Fruit fly (Drosophila melanogaster) whole organism, embryonic: ENCODE data around the gene CG17930.
A peak's percentile ranks its signal among the peaks of the same experiment; 100 is the strongest.

Source experiments
- Aef1 ChIP-seq: fragments of 200-800 bp; sonication (Bioruptor generic); IDR thresholded peaks from 3 replicates; pipeline ENCODE4 v1.3.6; 2022; ENCODE audit warnings: missing biosample characterization, missing genetic modification characterization
- B-H2 ChIP-seq: fragments of 200-800 bp; sonication (Bioruptor generic); optimal IDR thresholded peaks from 2 replicates; lab custom pipeline; 2018; ENCODE audit warnings: missing biosample characterization, mild to moderate bottlenecking, missing genetic modification characterization
- BEAF-32 ChIP-seq: fragments of 200-800 bp; sonication (Bioruptor generic); optimal IDR thresholded peaks from 3 replicates; lab custom pipeline; 2017; ENCODE audit warnings: missing biosample characterization, missing genetic modification characterization, mild to moderate bottlenecking, moderate library complexity, missing genetic modification reagents
- CG10147 ChIP-seq: fragments of 200-800 bp; sonication (Bioruptor generic); optimal IDR thresholded peaks from 2 replicates; lab custom pipeline; 2019; ENCODE audit warnings: missing biosample characterization, mild to moderate bottlenecking, missing genetic modification characterization, moderate library complexity
- CG10462 ChIP-seq: fragments of 200-800 bp; sonication (Bioruptor generic); optimal IDR thresholded peaks from 2 replicates; lab custom pipeline; 2016; ENCODE audit warnings: missing biosample characterization, missing genetic modification characterization
- CG11085 ChIP-seq: fragments of 200-800 bp; sonication (Bioruptor generic); IDR thresholded peaks from 2 replicates; pipeline ENCODE4 v1.3.6; 2022; ENCODE audit warnings: missing biosample characterization, missing genetic modification characterization
- CG12219 ChIP-seq: fragments of 200-800 bp; sonication (Bioruptor generic); optimal IDR thresholded peaks from 3 replicates; lab custom pipeline; 2018; ENCODE audit warnings: missing biosample characterization, mild to moderate bottlenecking, missing genetic modification characterization
- CG12391 ChIP-seq: fragments of 200-800 bp; sonication (Bioruptor generic); optimal IDR thresholded peaks from 3 replicates; lab custom pipeline; 2018; ENCODE audit warnings: missing biosample characterization, mild to moderate bottlenecking, missing genetic modification characterization, moderate library complexity
- CG16813 ChIP-seq: fragments of 200-800 bp; sonication (Bioruptor generic); IDR thresholded peaks from 3 replicates; pipeline ENCODE4 v1.3.6; 2022; ENCODE audit warnings: missing biosample characterization, missing genetic modification characterization; ENCODE audit not compliant: partially characterized antibody
- CG17568 ChIP-seq: fragments of 200-800 bp; sonication (Bioruptor generic); optimal IDR thresholded peaks from 2 replicates; lab custom pipeline; 2018; ENCODE audit warnings: missing biosample characterization, mild to moderate bottlenecking, missing genetic modification characterization, moderate library complexity
- CG1792 ChIP-seq: fragments of 200-800 bp; sonication (Bioruptor generic); optimal IDR thresholded peaks from 2 replicates; lab custom pipeline; 2016; ENCODE audit warnings: missing biosample characterization, missing genetic modification characterization
- CG2202 ChIP-seq: fragments of 200-800 bp; sonication (Bioruptor generic); optimal IDR thresholded peaks from 2 replicates; lab custom pipeline; 2018; ENCODE audit warnings: missing biosample characterization, mild to moderate bottlenecking, missing genetic modification characterization
- CG3995 ChIP-seq: fragments of 200-800 bp; sonication (Bioruptor generic); optimal IDR thresholded peaks from 3 replicates; lab custom pipeline; 2016; ENCODE audit warnings: missing biosample characterization, missing genetic modification characterization
- CG4820 ChIP-seq: fragments of 200-800 bp; sonication (Bioruptor generic); optimal IDR thresholded peaks from 3 replicates; lab custom pipeline; 2016; ENCODE audit warnings: missing biosample characterization, missing genetic modification characterization
- CG5245 ChIP-seq: fragments of 200-800 bp; sonication (Bioruptor generic); optimal IDR thresholded peaks from 3 replicates; lab custom pipeline; 2016; ENCODE audit warnings: missing biosample characterization, missing genetic modification characterization
- CG6272 ChIP-seq: fragments of 200-800 bp; sonication (Bioruptor generic); IDR thresholded peaks from 2 replicates; pipeline ENCODE4 v1.3.6; 2022; ENCODE audit warnings: missing biosample characterization, missing genetic modification characterization
- CG7786 ChIP-seq: fragments of 200-800 bp; sonication (Bioruptor generic); optimal IDR thresholded peaks from 2 replicates; lab custom pipeline; 2016; ENCODE audit warnings: missing biosample characterization, missing genetic modification characterization
- CG7987 ChIP-seq: fragments of 200-800 bp; sonication (Bioruptor generic); optimal IDR thresholded peaks from 2 replicates; lab custom pipeline; 2018; ENCODE audit warnings: missing biosample characterization, mild to moderate bottlenecking, missing genetic modification characterization, moderate library complexity
- CG8924 ChIP-seq: fragments of 200-800 bp; optimal IDR thresholded peaks from 3 replicates; lab custom pipeline; 2019; ENCODE audit warnings: missing biosample characterization, mild to moderate bottlenecking, missing genetic modification characterization, moderate library complexity
- CG8944 ChIP-seq: fragments of 200-800 bp; sonication (Bioruptor generic); optimal IDR thresholded peaks from 3 replicates; lab custom pipeline; 2016; ENCODE audit warnings: missing biosample characterization, missing genetic modification characterization
- CG9797 ChIP-seq: fragments of 200-800 bp; sonication (Bioruptor generic); optimal IDR thresholded peaks from 3 replicates; lab custom pipeline; 2018; ENCODE audit warnings: missing biosample characterization, mild to moderate bottlenecking, missing genetic modification characterization
- D ChIP-seq, 2 experiments: fragments of 200-800 bp in 1 of 2; fragments of >200 bp in 1 of 2; sonication (Bioruptor generic) in 1 of 2; optimal IDR thresholded peaks; 2 replicates in 1 of 2; 3 replicates in 1 of 2; lab custom pipeline; 2017; ENCODE audit warnings: mild to moderate bottlenecking in 1 of 2, missing biosample characterization in 1 of 2, missing genetic modification characterization in 1 of 2, missing genetic modification reagents in 1 of 2
- D19B ChIP-seq: fragments of 200-800 bp; sonication (Bioruptor generic); optimal IDR thresholded peaks from 2 replicates; lab custom pipeline; 2017; ENCODE audit warnings: missing biosample characterization, mild to moderate bottlenecking, missing genetic modification characterization
- Ets97D ChIP-seq: fragments of 200-800 bp; sonication (Bioruptor generic); optimal IDR thresholded peaks from 3 replicates; lab custom pipeline; 2016; ENCODE audit warnings: missing biosample characterization, missing genetic modification characterization
- Fer2 ChIP-seq: fragments of 200-800 bp; sonication (Bioruptor generic); optimal IDR thresholded peaks from 2 replicates; lab custom pipeline; 2018; ENCODE audit warnings: missing biosample characterization, mild to moderate bottlenecking, missing genetic modification characterization, moderate library complexity
- HLH3B ChIP-seq: fragments of 200-800 bp; sonication (Bioruptor generic); IDR thresholded peaks from 2 replicates; pipeline ENCODE4 v1.3.6; 2022; ENCODE audit warnings: missing biosample characterization, missing genetic modification characterization
- Hr51 ChIP-seq, 2 experiments: fragments of 200-800 bp; sonication (Bioruptor generic); optimal IDR thresholded peaks; 2 replicates in 1 of 2; 3 replicates in 1 of 2; lab custom pipeline; 2016 to 2018; ENCODE audit warnings: missing biosample characterization in 2 of 2, missing genetic modification characterization in 2 of 2, mild to moderate bottlenecking in 1 of 2, moderate library complexity in 1 of 2
- Mes4 ChIP-seq: fragments of 200-800 bp; sonication (Bioruptor generic); optimal IDR thresholded peaks from 2 replicates; lab custom pipeline; 2016; ENCODE audit warnings: missing biosample characterization, missing genetic modification characterization
- PHDP ChIP-seq: fragments of 200-800 bp; sonication (Bioruptor generic); optimal IDR thresholded peaks from 3 replicates; lab custom pipeline; 2018; ENCODE audit warnings: missing biosample characterization, mild to moderate bottlenecking, missing genetic modification characterization, moderate library complexity
- Stat92E ChIP-seq, 3 experiments: fragments of >200 bp in 2 of 3; fragments of 200-800 bp in 1 of 3; sonication (Bioruptor generic) in 1 of 3; optimal IDR thresholded peaks; 2 replicates each; lab custom pipeline; 2017 to 2019; ENCODE audit warnings: missing biosample characterization in 3 of 3, missing genetic modification characterization in 3 of 3, mild to moderate bottlenecking in 1 of 3, moderate library complexity in 1 of 3
- YL-1 ChIP-seq: fragments of 200-800 bp; sonication (Bioruptor generic); optimal IDR thresholded peaks from 3 replicates; lab custom pipeline; 2017; ENCODE audit warnings: missing biosample characterization, mild to moderate bottlenecking, missing genetic modification characterization
- aop ChIP-seq: fragments of 200-800 bp; sonication (Bioruptor generic); IDR thresholded peaks from 2 replicates; pipeline ENCODE4 v1.3.6; 2022; ENCODE audit warnings: missing biosample characterization, missing genetic modification characterization
- ap ChIP-seq: fragments of 200-800 bp; sonication (Bioruptor generic); IDR thresholded peaks from 2 replicates; pipeline ENCODE4 v1.3.6; 2022; ENCODE audit warnings: missing biosample characterization, missing genetic modification characterization
- ase ChIP-seq: fragments of 200-800 bp; sonication (Bioruptor generic); IDR thresholded peaks from 3 replicates; pipeline ENCODE4 v1.3.6; 2022; ENCODE audit warnings: missing biosample characterization, missing genetic modification characterization
- bab2 ChIP-seq: fragments of 200-800 bp; sonication (Bioruptor generic); optimal IDR thresholded peaks from 2 replicates; lab custom pipeline; 2016; ENCODE audit warnings: missing biosample characterization, missing genetic modification characterization
- dati ChIP-seq: fragments of 200-800 bp; sonication (Bioruptor generic); IDR thresholded peaks from 2 replicates; pipeline ENCODE4 v1.3.6; 2022; ENCODE audit warnings: missing biosample characterization, missing genetic modification characterization
- dimm ChIP-seq: fragments of 200-800 bp; sonication (Bioruptor generic); IDR thresholded peaks from 2 replicates; pipeline ENCODE4 v1.3.6; 2022; ENCODE audit warnings: missing biosample characterization, missing genetic modification characterization
- en ChIP-seq: fragments of 200-800 bp; sonication (Bioruptor generic); optimal IDR thresholded peaks from 2 replicates; lab custom pipeline; 2016; ENCODE audit warnings: missing biosample characterization, missing genetic modification characterization
- ewg ChIP-seq: fragments of 200-800 bp; sonication (Bioruptor generic); optimal IDR thresholded peaks from 3 replicates; lab custom pipeline; 2017; ENCODE audit warnings: mild to moderate bottlenecking, missing biosample characterization, missing genetic modification reagents, missing genetic modification characterization
- gce ChIP-seq: fragments of 200-800 bp; sonication (Bioruptor generic); IDR thresholded peaks from 3 replicates; pipeline ENCODE4 v1.3.6; 2022; ENCODE audit warnings: missing biosample characterization, missing genetic modification characterization
- grau ChIP-seq: fragments of 200-800 bp; optimal IDR thresholded peaks from 3 replicates; lab custom pipeline; 2019; ENCODE audit warnings: missing biosample characterization, mild to moderate bottlenecking, missing genetic modification characterization, moderate library complexity
- maf-S ChIP-seq: fragments of 200-800 bp; sonication (Bioruptor generic); optimal IDR thresholded peaks from 2 replicates; lab custom pipeline; 2016; ENCODE audit warnings: missing biosample characterization, missing genetic modification characterization
- nerfin-1 ChIP-seq: fragments of 200-800 bp; sonication (Bioruptor generic); optimal IDR thresholded peaks from 3 replicates; lab custom pipeline; 2019; ENCODE audit warnings: missing biosample characterization, mild to moderate bottlenecking, missing genetic modification characterization, moderate library complexity
- nerfin-2 ChIP-seq: fragments of 200-800 bp; sonication (Bioruptor generic); IDR thresholded peaks from 2 replicates; pipeline ENCODE4 v1.3.6; 2022; ENCODE audit warnings: missing biosample characterization, missing genetic modification characterization; ENCODE audit not compliant: partially characterized antibody
- onecut ChIP-seq: fragments of 200-800 bp; sonication (Bioruptor generic); IDR thresholded peaks from 2 replicates; pipeline ENCODE4 v1.3.6; 2022; ENCODE audit warnings: missing biosample characterization, missing genetic modification characterization
- peb ChIP-seq: fragments of 200-800 bp; sonication (Bioruptor generic); IDR thresholded peaks from 2 replicates; pipeline ENCODE4 v1.3.6; 2022; ENCODE audit warnings: missing biosample characterization, missing genetic modification characterization
- shn ChIP-seq: fragments of 200-800 bp; sonication (Bioruptor generic); optimal IDR thresholded peaks from 3 replicates; lab custom pipeline; 2016; ENCODE audit warnings: missing biosample characterization, missing genetic modification characterization
- sna ChIP-seq: fragments of 200-800 bp; sonication (Bioruptor generic); IDR thresholded peaks from 2 replicates; pipeline ENCODE4 v1.3.6; 2022; ENCODE audit warnings: missing biosample characterization, missing genetic modification characterization; ENCODE audit not compliant: partially characterized antibody
- wdn ChIP-seq: fragments of 200-800 bp; sonication (Bioruptor generic); IDR thresholded peaks from 2 replicates; pipeline ENCODE4 v1.3.6; 2022; ENCODE audit warnings: missing biosample characterization, missing genetic modification characterization

Gene CG17930

dm6 chr3R:16331809-16332343, 4.2 kb downstream of the CG17930 start (continued):
- TF ChIP-seq Ets97D (GFP tag; lab: Kevin White, UChicago) (no peak), dimm (GFP tag; lab: Robert Waterston, UW) (no peak), CG16813 (GFP tag; lab: Robert Waterston, UW) (no peak), CG17568 (peak; percentile 87), CG11085 (GFP tag; lab: Robert Waterston, UW) (no peak; the same call in 1 of the 2 replicates), YL-1 (GFP tag; lab: Kevin White, UChicago) (peak; percentile 65), B-H2 (GFP tag; lab: Kevin White, UChicago) (peak; percentile 37), sna (GFP tag; lab: Robert Waterston, UW) (no peak), CG8944 (GFP tag; lab: Kevin White, UChicago) (peak; percentile 30), CG1792 (GFP tag; lab: Kevin White, UChicago) (peak; percentile 63), shn (GFP tag; lab: Kevin White, UChicago) (peak; percentile 42), ap (no peak), PHDP (peak; percentile 74), D19B (GFP tag; lab: Kevin White, UChicago) (no peak), Hr51 (GFP tag; optimal IDR thresholded peaks at IDR 0.05; lab: Kevin White, UChicago) (peak in 1 of 2 experiments; percentile 63), grau (tag; lab: Kevin White, UChicago) (peak; percentile 38), Mes4 (peak; percentile 60), CG8924 (tag; lab: Kevin White, UChicago) (peak; percentile 31), CG4820 (GFP tag; lab: Kevin White, UChicago) (no peak), CG9797 (peak; percentile 21), CG2202 (peak; percentile 88), ewg (GFP tag; lab: Kevin White, UChicago) (peak; percentile 66), nerfin-2 (GFP tag; lab: Robert Waterston, UW) (no peak), D (optimal IDR thresholded peaks at IDR 0.05; lab: Kevin White, UChicago) (no peak), D (GFP tag; optimal IDR thresholded peaks at IDR 0.05; lab: Kevin White, UChicago) (peak; percentile 55), gce (peak; percentile 80; the same call in 2 of the 3 replicates), dati (GFP tag; lab: Robert Waterston, UW) (no peak), ase (GFP tag; lab: Robert Waterston, UW) (0 out of 3 replicates have a peak, but pooled peaks have one; percentile 12), nerfin-1 (tag; lab: Kevin White, UChicago) (peak; percentile 67), onecut (GFP tag; lab: Robert Waterston, UW) (peak; percentile 52), aop (GFP tag; lab: Robert Waterston, UW) (no peak), CG10147 (GFP tag; lab: Kevin White, UChicago) (no peak), Fer2 (tag; lab: Kevin White, UChicago) (peak; percentile 50), Stat92E (GFP tag; optimal IDR thresholded peaks at IDR 0.05; lab: Kevin White, UChicago) (peak in 1 of 3 experiments; percentile 9), Aef1 (GFP tag; lab: Robert Waterston, UW) (no peak), CG3995 (GFP tag; lab: Kevin White, UChicago) (no peak), CG12391 (tag; lab: Kevin White, UChicago) (peak; percentile 19), CG12219 (peak; percentile 74), en (no peak), wdn (GFP tag; lab: Robert Waterston, UW) (peak; percentile 45; the same call in 1 of the 2 replicates), BEAF-32 (GFP tag; lab: Kevin White, UChicago) (no peak), CG10462 (GFP tag; lab: Kevin White, UChicago) (peak; percentile 23), HLH3B (GFP tag; lab: Robert Waterston, UW) (peak; percentile 36; the same call in 1 of the 2 replicates), bab2 (GFP tag; lab: Kevin White, UChicago) (peak; percentile 72), CG7786 (GFP tag; lab: Kevin White, UChicago) (peak; percentile 54), CG6272 (GFP tag; lab: Robert Waterston, UW) (no peak), CG7987 (GFP tag; lab: Kevin White, UChicago) (peak; percentile 48), CG5245 (GFP tag; lab: Kevin White, UChicago) (no peak), maf-S (peak; percentile 26), peb (0 out of 2 replicates have a peak, but pooled peaks have one; percentile 30)
